Fruit fly (Drosophila melanogaster): ENCODE measurements around the gene Nup93-2.
A peak's percentile ranks its signal among the peaks of the same experiment; 100 is the strongest.

Nup93-2 gene

DNA sequence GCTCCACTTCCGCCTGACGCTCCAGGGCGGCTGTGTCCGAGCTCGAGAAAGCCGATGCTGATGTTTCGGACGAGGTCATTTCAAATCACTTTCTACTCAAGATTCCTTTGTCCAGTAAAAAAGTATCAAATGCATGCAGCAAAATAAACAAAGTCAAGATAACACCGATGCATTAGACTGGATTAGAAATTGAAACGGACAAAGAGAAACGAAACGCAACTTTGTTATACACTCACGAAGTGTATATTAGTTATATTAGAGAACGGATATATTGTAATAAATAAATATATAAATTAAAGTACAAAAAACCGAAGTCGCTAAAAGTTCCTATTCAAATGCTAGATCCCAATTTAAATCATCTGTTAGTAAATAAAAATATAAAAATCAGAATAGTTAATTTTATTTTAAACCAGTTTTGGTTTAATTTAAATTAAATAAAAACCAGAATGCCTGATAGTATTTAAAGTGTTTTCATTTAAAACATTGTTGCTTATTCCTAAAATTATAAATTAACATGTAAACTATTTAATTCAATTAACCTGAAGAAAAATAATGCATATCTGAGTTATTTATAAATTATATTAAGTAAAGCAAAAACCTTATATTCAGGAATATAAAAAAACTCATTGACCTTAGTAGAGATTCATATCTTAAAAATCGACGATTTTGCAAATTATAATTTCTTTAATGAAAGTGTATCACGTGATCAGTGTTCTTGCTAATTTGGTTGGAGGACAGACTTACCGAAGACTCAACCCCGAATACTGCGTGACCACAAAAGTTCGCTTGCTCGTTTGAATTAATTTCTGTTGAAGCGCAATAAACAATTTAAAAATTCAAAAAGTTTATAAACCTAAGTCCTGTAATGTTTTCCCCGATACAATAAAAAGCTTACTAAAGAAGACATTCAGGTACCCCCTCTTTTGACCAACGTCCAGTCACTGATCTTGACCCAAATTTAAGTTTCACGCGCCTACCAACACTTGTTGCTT, 4.1 kb downstream of the Nup93-2 start, which contains the start of gene Dph2 (continued):
- TF ChIP-seq CG1024 (GFP tag; IDR thresholded peaks at IDR 0.05) (peak; percentile 90), Lim3 (GFP tag; IDR thresholded peaks at IDR 0.05) (no peak), tap (tag; optimal IDR thresholded peaks at IDR 0.05) (peak; percentile 82), CG2199 (GFP tag; IDR thresholded peaks at IDR 0.05) (no peak), repo (GFP tag; optimal IDR thresholded peaks at IDR 0.05) (peak; percentile 11), lola (GFP tag; optimal IDR thresholded peaks at IDR 0.05) (peak in 1 of 3 experiments; percentile 73), Tbp (GFP tag; optimal IDR thresholded peaks at IDR 0.05) (no peak), CG7372 (GFP tag; IDR thresholded peaks at IDR 0.05) (peak; percentile 77), Hey (tag; optimal IDR thresholded peaks at IDR 0.05) (no peak), CG13296 (GFP tag; optimal IDR thresholded peaks at IDR 0.05) (peak; percentile 72), luna (GFP tag; optimal IDR thresholded peaks at IDR 0.05) (no peak), wdn (GFP tag; IDR thresholded peaks at IDR 0.05) (peak; percentile 73), CG1603 (tag; optimal IDR thresholded peaks at IDR 0.05) (peak; percentile 100), Asciz (GFP tag; optimal IDR thresholded peaks at IDR 0.05) (peak; percentile 38), gcm2 (GFP tag; optimal IDR thresholded peaks at IDR 0.05) (no peak), CG3847 (GFP tag; IDR thresholded peaks at IDR 0.05) (peak; percentile 75), oc (tag; optimal IDR thresholded peaks at IDR 0.05) (no peak), zfh1 (GFP tag; IDR thresholded peaks at IDR 0.05) (peak; percentile 80), salm (tag; optimal IDR thresholded peaks at IDR 0.05) (peak; percentile 41), CG9437 (GFP tag; optimal IDR thresholded peaks at IDR 0.05) (peak; percentile 81), CG9817 (tag; optimal IDR thresholded peaks at IDR 0.05) (peak; percentile 76), CG32772 (GFP tag; IDR thresholded peaks at IDR 0.05) (peak; percentile 75), slp2 (GFP tag; optimal IDR thresholded peaks at IDR 0.05) (peak; percentile 23), dmrt11E (tag; optimal IDR thresholded peaks at IDR 0.05) (peak; percentile 83), CG6854 (GFP tag; optimal IDR thresholded peaks at IDR 0.05) (no peak), vvl (GFP tag; IDR thresholded peaks at IDR 0.05) (peak; percentile 93), sc (optimal IDR thresholded peaks at IDR 0.05) (no peak), sc (GFP tag; optimal IDR thresholded peaks at IDR 0.05) (no peak), schlank (tag; optimal IDR thresholded peaks at IDR 0.05) (no peak), gro (GFP tag; optimal IDR thresholded peaks at IDR 0.05) (peak; percentile 12), B-H1 (GFP tag; IDR thresholded peaks at IDR 0.05) (peak; percentile 67), Rfx (GFP tag; IDR thresholded peaks at IDR 0.05) (peak; percentile 86), Atf-2 (GFP tag; optimal IDR thresholded peaks at IDR 0.05) (peak; percentile 29), CG11560 (tag; IDR thresholded peaks at IDR 0.05) (peak; percentile 12; the same call in 2 of the 3 replicates), CG17186 (GFP tag; optimal IDR thresholded peaks at IDR 0.05) (peak; percentile 62), CG13624 (GFP tag; optimal IDR thresholded peaks at IDR 0.05) (peak; percentile 60), jing (GFP tag; optimal IDR thresholded peaks at IDR 0.05) (no peak), wor (GFP tag; IDR thresholded peaks at IDR 0.05) (0 out of 2 replicates have a peak, but pooled peaks have one; percentile 16), sd (tag; optimal IDR thresholded peaks at IDR 0.05) (no peak), Ravus (GFP tag; IDR thresholded peaks at IDR 0.05) (peak; percentile 44), ato (GFP tag; IDR thresholded peaks at IDR 0.05; ENCODE audit: partially characterized antibody) (no peak), al (GFP tag; IDR thresholded peaks at IDR 0.05) (peak; percentile 74), pita (GFP tag; optimal IDR thresholded peaks at IDR 0.05) (peak; percentile 83), CG6765 (GFP tag; optimal IDR thresholded peaks at IDR 0.05) (peak; percentile 66), Sry-δ (GFP tag; optimal IDR thresholded peaks at IDR 0.05) (peak; percentile 59), CG6254 (GFP tag; optimal IDR thresholded peaks at IDR 0.05) (no peak), lbe (GFP tag; optimal IDR thresholded peaks at IDR 0.05) (no peak), ssp (GFP tag; IDR thresholded peaks at IDR 0.05) (peak; percentile 78), Sox102F (GFP tag; optimal IDR thresholded peaks at IDR 0.05) (peak; percentile 85)

Data from whole organism, embryonic.